Worm (Caenorhabditis elegans) whole organism, young adult: ENCODE results near the gene maph-1.3.

Experiments used
- B0019.2 ChIP-seq: fragments of 200-800 bp; sonication (Bioruptor generic); conservative IDR thresholded peaks from 2 replicates; pipeline ENCODE4 v1.3.6; 2022; ENCODE audit warnings: missing genetic modification reagents, missing genetic modification characterization, missing compliant biosample characterization
- C06A6.2 ChIP-seq: fragments of 200-800 bp; sonication (Bioruptor generic); conservative IDR thresholded peaks from 2 replicates; pipeline ENCODE4 v1.3.6; 2022; ENCODE audit warnings: missing genetic modification characterization, missing compliant biosample characterization
- C17E4.6 ChIP-seq: fragments of 200-800 bp; sonication (Bioruptor generic); IDR thresholded peaks from 2 replicates; pipeline ENCODE4 v1.3.6; 2022; ENCODE audit warnings: missing genetic modification reagents, missing genetic modification characterization, missing compliant biosample characterization
- F33H1.4 ChIP-seq: fragments of 200-800 bp; sonication (Bioruptor generic); IDR thresholded peaks from 2 replicates; pipeline ENCODE4 v1.3.6; 2022; ENCODE audit warnings: missing genetic modification reagents, missing genetic modification characterization, missing compliant biosample characterization
- K11D2.4 ChIP-seq: fragments of 200-800 bp; sonication (Bioruptor generic); IDR thresholded peaks from 2 replicates; pipeline ENCODE4 v1.3.6; 2022; ENCODE audit warnings: missing genetic modification reagents, missing genetic modification characterization, missing compliant biosample characterization
- Y53G8AR.9 ChIP-seq: fragments of 200-800 bp; sonication (Bioruptor generic); conservative IDR thresholded peaks from 2 replicates; pipeline ENCODE4 v1.3.6; 2022; ENCODE audit warnings: missing genetic modification reagents, missing genetic modification characterization, missing compliant biosample characterization
- Y67H2A.10 ChIP-seq: fragments of 200-800 bp; sonication (Bioruptor generic); conservative IDR thresholded peaks from 2 replicates; pipeline ENCODE4 v1.3.6; 2022; ENCODE audit warnings: missing genetic modification reagents, missing genetic modification characterization, missing compliant biosample characterization
- Y95B8A.8 ChIP-seq: fragments of 200-800 bp; sonication (Bioruptor generic); IDR thresholded peaks from 2 replicates; pipeline ENCODE4 v1.3.6; 2022; ENCODE audit warnings: missing genetic modification reagents, missing genetic modification characterization, missing compliant biosample characterization
- aptf-2 ChIP-seq: fragments of 200-800 bp; sonication (Bioruptor generic); conservative IDR thresholded peaks from 2 replicates; pipeline ENCODE4 v1.3.6; 2022; ENCODE audit warnings: missing genetic modification reagents, missing genetic modification characterization, missing compliant biosample characterization
- attf-3 ChIP-seq: fragments of 200-800 bp; sonication (Bioruptor generic); conservative IDR thresholded peaks from 2 replicates; pipeline ENCODE4 v1.3.6; 2022; ENCODE audit warnings: missing genetic modification reagents, missing genetic modification characterization, missing compliant biosample characterization
- attf-5 ChIP-seq: fragments of 200-800 bp; sonication (Bioruptor generic); optimal IDR thresholded peaks from 2 replicates; lab custom pipeline; 2018; ENCODE audit warnings: mild to moderate bottlenecking, missing genetic modification characterization, missing compliant biosample characterization
- bed-2 ChIP-seq: fragments of 200-800 bp; sonication (Bioruptor generic); IDR thresholded peaks from 2 replicates; pipeline ENCODE4 v1.3.6; 2022; ENCODE audit warnings: missing genetic modification reagents, missing genetic modification characterization, missing compliant biosample characterization
- cebp-1 ChIP-seq, 2 experiments: fragments of 200-800 bp in 1 of 2; sonication (Bioruptor generic) in 1 of 2; sonication (generic microtip) in 1 of 2; IDR thresholded peaks in 1 of 2; optimal IDR thresholded peaks in 1 of 2; 2 replicates each; pipeline versions ENCODE4 v1.3.6 to Lab custom; 2017 to 2022; ENCODE audit warnings: missing compliant biosample characterization in 2 of 2, missing genetic modification characterization in 2 of 2, mild to moderate bottlenecking in 1 of 2, missing genetic modification reagents in 1 of 2, moderate library complexity in 1 of 2
- ceh-100 ChIP-seq: fragments of 200-800 bp; sonication (Bioruptor generic); IDR thresholded peaks from 2 replicates; pipeline ENCODE4 v1.3.6; 2022; ENCODE audit warnings: missing genetic modification reagents, missing genetic modification characterization, missing compliant biosample characterization
- ceh-27 ChIP-seq: fragments of 200-800 bp; sonication (Bioruptor generic); optimal IDR thresholded peaks from 2 replicates; lab custom pipeline; 2018; ENCODE audit warnings: mild to moderate bottlenecking, missing genetic modification characterization, moderate library complexity, missing compliant biosample characterization
- ceh-91 ChIP-seq: fragments of 200-800 bp; sonication (Bioruptor generic); IDR thresholded peaks from 2 replicates; pipeline ENCODE4 v1.3.6; 2022; ENCODE audit warnings: missing genetic modification reagents, missing genetic modification characterization, missing compliant biosample characterization
- dox-1 ChIP-seq: fragments of 200-800 bp; sonication (Bioruptor generic); IDR thresholded peaks from 2 replicates; pipeline ENCODE4 v1.3.6; 2022; ENCODE audit warnings: missing genetic modification reagents, missing genetic modification characterization, missing compliant biosample characterization
- egl-18 ChIP-seq: fragments of 200-800 bp; sonication (Bioruptor generic); IDR thresholded peaks from 2 replicates; pipeline ENCODE4 v1.3.6; 2022; ENCODE audit warnings: missing genetic modification reagents, missing genetic modification characterization, missing compliant biosample characterization
- egl-44 ChIP-seq: fragments of 200-800 bp; sonication (Bioruptor generic); IDR thresholded peaks from 2 replicates; pipeline ENCODE4 v1.3.6; 2022; ENCODE audit warnings: missing genetic modification reagents, missing genetic modification characterization, missing compliant biosample characterization
- egrh-3 ChIP-seq: fragments of 200-800 bp; sonication (Bioruptor generic); IDR thresholded peaks from 2 replicates; pipeline ENCODE4 v1.3.6; 2022; ENCODE audit warnings: missing genetic modification reagents, missing genetic modification characterization, missing compliant biosample characterization
- ekl-4 ChIP-seq: fragments of 200-800 bp; sonication (Bioruptor generic); IDR thresholded peaks from 2 replicates; pipeline ENCODE4 v1.3.6; 2022; ENCODE audit warnings: missing genetic modification reagents, missing genetic modification characterization, missing compliant biosample characterization
- hmg-1.2 ChIP-seq: fragments of 200-800 bp; sonication (Bioruptor generic); IDR thresholded peaks from 2 replicates; pipeline ENCODE4 v1.3.6; 2022; ENCODE audit warnings: missing genetic modification reagents, missing genetic modification characterization, missing compliant biosample characterization
- let-526 ChIP-seq: fragments of 200-800 bp; sonication (Bioruptor generic); IDR thresholded peaks from 2 replicates; pipeline ENCODE4 v1.3.6; 2022; ENCODE audit warnings: missing genetic modification reagents, missing genetic modification characterization, missing compliant biosample characterization
- let-607 ChIP-seq, 2 experiments: fragments of 200-800 bp in 1 of 2; sonication (Bioruptor generic) in 1 of 2; sonication (generic microtip) in 1 of 2; optimal IDR thresholded peaks; 2 replicates each; lab custom pipeline; 2016 to 2018; ENCODE audit warnings: mild to moderate bottlenecking in 2 of 2, missing compliant biosample characterization in 2 of 2, missing genetic modification characterization in 2 of 2, moderate library complexity in 2 of 2, missing genotype in 1 of 2
- lin-26 ChIP-seq: fragments of 200-800 bp; sonication (Bioruptor generic); IDR thresholded peaks from 2 replicates; pipeline ENCODE4 v1.3.6; 2022; ENCODE audit warnings: missing genetic modification reagents, missing genetic modification characterization, missing compliant biosample characterization
- lin-40 ChIP-seq: sonication (generic microtip); optimal IDR thresholded peaks from 2 replicates; lab custom pipeline; 2016; ENCODE audit warnings: missing genetic modification characterization, mild to moderate bottlenecking, missing compliant biosample characterization, missing genotype, missing genetic modification reagents
- lin-54 ChIP-seq: fragments of 200-800 bp; sonication (Bioruptor generic); optimal IDR thresholded peaks from 2 replicates; lab custom pipeline; 2018; ENCODE audit warnings: mild to moderate bottlenecking, missing genetic modification characterization, missing compliant biosample characterization
- lir-1 ChIP-seq: fragments of 200-800 bp; sonication (Bioruptor generic); conservative IDR thresholded peaks from 2 replicates; pipeline ENCODE4 v1.3.6; 2022; ENCODE audit warnings: missing genetic modification reagents, missing genetic modification characterization, missing compliant biosample characterization
- mcd-1 ChIP-seq: fragments of 200-800 bp; sonication (Bioruptor generic); IDR thresholded peaks from 2 replicates; pipeline ENCODE4 v1.3.6; 2022; ENCODE audit warnings: missing genetic modification reagents, missing genetic modification characterization, missing compliant biosample characterization
- nfyb-1 ChIP-seq: fragments of 200-800 bp; sonication (Bioruptor generic); IDR thresholded peaks from 2 replicates; pipeline ENCODE4 v1.3.6; 2022; ENCODE audit warnings: missing genetic modification reagents, missing genetic modification characterization, missing compliant biosample characterization
- pbrm-1 ChIP-seq: fragments of 200-800 bp; sonication (Bioruptor generic); IDR thresholded peaks from 2 replicates; pipeline ENCODE4 v1.3.6; 2022; ENCODE audit warnings: missing genetic modification reagents, missing genetic modification characterization, missing compliant biosample characterization
- rcor-1 ChIP-seq: fragments of 200-800 bp; sonication (Bioruptor generic); IDR thresholded peaks from 2 replicates; pipeline ENCODE4 v1.3.6; 2022; ENCODE audit warnings: missing genetic modification reagents, missing genetic modification characterization, missing compliant biosample characterization
- sea-2 ChIP-seq: fragments of 200-800 bp; sonication (Bioruptor generic); IDR thresholded peaks from 2 replicates; pipeline ENCODE4 v1.3.6; 2022; ENCODE audit warnings: missing genetic modification characterization, missing compliant biosample characterization
- ztf-28 ChIP-seq: fragments of 200-800 bp; sonication (Bioruptor generic); IDR thresholded peaks from 2 replicates; pipeline ENCODE4 v1.3.6; 2022; ENCODE audit warnings: missing genetic modification reagents, missing genetic modification characterization, missing compliant biosample characterization
- ztf-6 ChIP-seq: fragments of 200-800 bp; sonication (Bioruptor generic); IDR thresholded peaks from 2 replicates; pipeline ENCODE4 v1.3.6; 2022; ENCODE audit warnings: missing genetic modification reagents, missing genetic modification characterization, missing compliant biosample characterization

The maph-1.3 gene

ce11 chrIII:3854868-3855267, 10.2 kb downstream of the maph-1.3 start:
- TF ChIP-seq egrh-3 (GFP tag; lab: Robert Waterston, UW): peak; percentile 70
- TF ChIP-seq lin-40 (tag; lab: Kevin White, UChicago): peak; percentile 35
- TF ChIP-seq Y67H2A.10: peak; percentile 80
- peak; percentile 72 for TF ChIP-seq rcor-1 (GFP tag; lab: Robert Waterston, UW)
- TF ChIP-seq lin-26: 0 out of 2 replicates have a peak, but pooled peaks have one; percentile 53
- TF ChIP-seq attf-3 (GFP tag; lab: Robert Waterston, UW): peak; percentile 78
- TF ChIP-seq ekl-4 (GFP tag; lab: Robert Waterston, UW): peak; percentile 70
- TF ChIP-seq dox-1 (GFP tag; lab: Robert Waterston, UW): peak; percentile 88
- peak; percentile 95 for TF ChIP-seq mcd-1
- TF ChIP-seq pbrm-1 (GFP tag; lab: Robert Waterston, UW): peak; percentile 88
- peak; percentile 49; the same call in 1 of the 2 replicates for TF ChIP-seq ceh-91 (GFP tag; lab: Robert Waterston, UW)
- TF ChIP-seq lir-1 (GFP tag; lab: Robert Waterston, UW): peak; percentile 76
- peak; percentile 44; the same call in 1 of the 2 replicates for TF ChIP-seq ceh-100
- TF ChIP-seq B0019.2: 0 out of 2 replicates have a peak, but pooled peaks have one; percentile 29
- peak; percentile 79 for TF ChIP-seq cebp-1 (GFP tag; IDR thresholded peaks at IDR 0.05; lab: Robert Waterston, UW)
- peak; percentile 46 for TF ChIP-seq cebp-1 (tag; optimal IDR thresholded peaks at IDR 0.05; lab: Kevin White, UChicago)
- peak; percentile 60; the same call in 1 of the 2 replicates for TF ChIP-seq F33H1.4 (GFP tag; lab: Robert Waterston, UW)
- peak; percentile 20 for TF ChIP-seq ceh-27 (GFP tag; lab: Kevin White, UChicago)
- peak; percentile 22 for TF ChIP-seq lin-54 (GFP tag; lab: Kevin White, UChicago)
- peak; percentile 98 for TF ChIP-seq hmg-1.2 (GFP tag; lab: Robert Waterston, UW)
- TF ChIP-seq ztf-6 (GFP tag; lab: Robert Waterston, UW): peak; percentile 46; the same call in 1 of the 2 replicates
- peak; percentile 88 for TF ChIP-seq let-526 (GFP tag; lab: Robert Waterston, UW)
- TF ChIP-seq nfyb-1 (GFP tag; lab: Robert Waterston, UW): peak; percentile 94
- TF ChIP-seq egl-44 (GFP tag; lab: Robert Waterston, UW): 0 out of 2 replicates have a peak, but pooled peaks have one; percentile 61
- TF ChIP-seq ztf-28 (GFP tag; lab: Robert Waterston, UW): peak; percentile 80; the same call in 1 of the 2 replicates
- TF ChIP-seq sea-2 (GFP tag; lab: Robert Waterston, UW): peak; percentile 83; the same call in 1 of the 2 replicates
- 0 out of 2 replicates have a peak, but pooled peaks have one; percentile 46 for TF ChIP-seq Y53G8AR.9
- peak; percentile 91 for TF ChIP-seq bed-2 (GFP tag; lab: Robert Waterston, UW)
- peak; percentile 60; the same call in 1 of the 2 replicates for TF ChIP-seq aptf-2 (GFP tag; lab: Robert Waterston, UW)
- TF ChIP-seq K11D2.4 (GFP tag; lab: Robert Waterston, UW): peak; percentile 95
- peak; percentile 69; the same call in 1 of the 2 replicates for TF ChIP-seq C06A6.2 (GFP tag; lab: Robert Waterston, UW)
- peak; percentile 52; the same call in 1 of the 2 replicates for TF ChIP-seq Y95B8A.8
- peak; percentile 60 for TF ChIP-seq attf-5 (GFP tag; lab: Kevin White, UChicago)

- TF ChIP-seq sea-2 (GFP tag; lab: Robert Waterston, UW) (0 out of 2 replicates have a peak, but pooled peaks have one; percentile 13), ceh-27 (GFP tag; lab: Kevin White, UChicago) (peak; percentile 4), rcor-1 (GFP tag; lab: Robert Waterston, UW) (peak; percentile 73), ekl-4 (GFP tag; lab: Robert Waterston, UW) (peak; percentile 50; the same call in 1 of the 2 replicates), egl-18 (peak; percentile 56; the same call in 1 of the 2 replicates), egl-44 (GFP tag; lab: Robert Waterston, UW) (0 out of 2 replicates have a peak, but pooled peaks have one; percentile 36), nfyb-1 (GFP tag; lab: Robert Waterston, UW) (peak; percentile 89), aptf-2 (GFP tag; lab: Robert Waterston, UW) (0 out of 2 replicates have a peak, but pooled peaks have one; percentile 15), Y95B8A.8 (0 out of 2 replicates have a peak, but pooled peaks have one; percentile 53), egrh-3 (GFP tag; lab: Robert Waterston, UW) (0 out of 2 replicates have a peak, but pooled peaks have one; percentile 11), K11D2.4 (GFP tag; lab: Robert Waterston, UW) (peak; percentile 94), ceh-91 (GFP tag; lab: Robert Waterston, UW) (peak; percentile 64; the same call in 1 of the 2 replicates), hmg-1.2 (GFP tag; lab: Robert Waterston, UW) (peak; percentile 96), C06A6.2 (GFP tag; lab: Robert Waterston, UW) (peak; percentile 68), bed-2 (GFP tag; lab: Robert Waterston, UW) (peak; percentile 81), ztf-28 (GFP tag; lab: Robert Waterston, UW) (peak; percentile 59; the same call in 1 of the 2 replicates), let-607 (tag; optimal IDR thresholded peaks at IDR 0.05; lab: Kevin White, UChicago) (peak in 1 of 2 experiments; percentile 60), attf-3 (GFP tag; lab: Robert Waterston, UW) (peak; percentile 68), dox-1 (GFP tag; lab: Robert Waterston, UW) (peak; percentile 91), attf-5 (GFP tag; lab: Kevin White, UChicago) (peak; percentile 28), lin-40 (tag; lab: Kevin White, UChicago) (peak; percentile 50), C17E4.6 (GFP tag; lab: Robert Waterston, UW) (peak; percentile 47; the same call in 1 of the 2 replicates), cebp-1 (GFP tag; IDR thresholded peaks at IDR 0.05; lab: Robert Waterston, UW) (peak; percentile 73), cebp-1 (tag; optimal IDR thresholded peaks at IDR 0.05; lab: Kevin White, UChicago) (peak; percentile 39), mcd-1 (peak; percentile 91), F33H1.4 (GFP tag; lab: Robert Waterston, UW) (peak; percentile 59), lin-54 (GFP tag; lab: Kevin White, UChicago) (peak; percentile 28), pbrm-1 (GFP tag; lab: Robert Waterston, UW) (peak; percentile 80), let-526 (GFP tag; lab: Robert Waterston, UW) (peak; percentile 85; the same call in 1 of the 2 replicates)
Observed at ce11 chrIII:3857007-3857406, 12.3 kb downstream of the maph-1.3 start.
